Fruit fly (Drosophila melanogaster): ENCODE results near the gene CG4042.

CG4042 gene

DNA sequence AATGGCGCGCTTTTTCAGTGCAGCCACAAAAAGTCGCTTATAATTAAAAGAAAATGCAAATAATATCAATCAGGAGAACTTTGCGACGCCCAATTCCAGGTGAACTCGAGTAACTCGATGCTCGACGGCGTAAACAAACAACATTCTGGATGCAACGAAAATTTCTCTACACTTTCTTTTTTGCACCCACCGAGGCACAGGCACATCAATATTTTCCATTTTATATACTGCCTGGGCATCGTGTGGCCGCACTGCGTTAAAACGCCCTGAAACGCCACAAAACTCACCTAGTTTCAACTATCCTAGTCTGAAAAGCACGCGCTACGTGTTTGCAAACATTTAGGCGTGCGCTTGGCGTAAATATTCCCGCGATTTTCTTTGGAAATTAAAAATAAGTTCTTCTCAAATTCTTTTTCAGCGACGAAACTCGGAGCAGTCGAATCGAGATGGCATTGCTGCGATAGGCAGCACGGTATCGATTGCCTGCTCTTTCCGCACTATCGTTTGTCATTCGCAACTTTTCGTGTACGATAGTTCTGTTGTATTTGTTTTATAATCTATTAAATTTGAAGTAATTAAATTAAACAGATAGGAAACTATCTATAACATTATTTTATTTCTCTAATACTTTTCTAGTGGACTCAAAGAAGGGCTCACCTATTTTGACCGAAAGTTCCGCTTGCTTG is 14.6 kb upstream of the CG4042 start, which contains the start of gene Pcif1 (continued):
- TF ChIP-seq onecut (GFP tag; IDR thresholded peaks at IDR 0.05) (peak; percentile 15; the same call in 1 of the 2 replicates), CG6791 (GFP tag; IDR thresholded peaks at IDR 0.05; ENCODE audit: partially characterized antibody) (peak; percentile 100), gce (GFP tag; IDR thresholded peaks at IDR 0.05) (no peak), CG17186 (GFP tag; optimal IDR thresholded peaks at IDR 0.05) (peak; percentile 72), al (GFP tag; IDR thresholded peaks at IDR 0.05) (0 out of 2 replicates have a peak, but pooled peaks have one; percentile 18), jigr1 (GFP tag; IDR thresholded peaks at IDR 0.05) (no peak), sug (tag; optimal IDR thresholded peaks at IDR 0.05) (peak; percentile 37), NK7.1 (GFP tag; optimal IDR thresholded peaks at IDR 0.05) (no peak), D (optimal IDR thresholded peaks at IDR 0.05) (no peak), D (GFP tag; optimal IDR thresholded peaks at IDR 0.05) (no peak), Hr39 (optimal IDR thresholded peaks at IDR 0.05) (no peak), gfzf (GFP tag; optimal IDR thresholded peaks at IDR 0.05) (peak; percentile 23), CG17361 (GFP tag; IDR thresholded peaks at IDR 0.05) (no peak), CG14860 (GFP tag; IDR thresholded peaks at IDR 0.05; ENCODE audit: partially characterized antibody) (peak; percentile 99), amos (GFP tag; IDR thresholded peaks at IDR 0.05; ENCODE audit: partially characterized antibody) (peak; percentile 100), CG17328 (GFP tag; IDR thresholded peaks at IDR 0.05) (no peak), Atf3 (GFP tag; optimal IDR thresholded peaks at IDR 0.05) (no peak), CG12942 (GFP tag; optimal IDR thresholded peaks at IDR 0.05) (no peak), CG6813 (GFP tag; optimal IDR thresholded peaks at IDR 0.05) (no peak), ase (GFP tag; IDR thresholded peaks at IDR 0.05) (no peak), Bgb (GFP tag; IDR thresholded peaks at IDR 0.05; ENCODE audit: partially characterized antibody) (peak; percentile 99), ham (GFP tag; IDR thresholded peaks at IDR 0.05) (no peak), kah (GFP tag; optimal IDR thresholded peaks at IDR 0.05) (peak; percentile 1), Scr (GFP tag; IDR thresholded peaks at IDR 0.05; ENCODE audit: partially characterized antibody) (peak; percentile 99), Lim3 (GFP tag; IDR thresholded peaks at IDR 0.05) (no peak), dimm (GFP tag; IDR thresholded peaks at IDR 0.05) (no peak), MESR4 (GFP tag; optimal IDR thresholded peaks at IDR 0.05) (peak; percentile 90), CG14710 (tag; optimal IDR thresholded peaks at IDR 0.05) (peak; percentile 61), Six4 (GFP tag; optimal IDR thresholded peaks at IDR 0.05) (no peak), wdn (GFP tag; IDR thresholded peaks at IDR 0.05) (no peak), inv (GFP tag; IDR thresholded peaks at IDR 0.05; ENCODE audit: partially characterized antibody) (peak; percentile 99), CG18476 (GFP tag; optimal IDR thresholded peaks at IDR 0.05) (no peak), CG4730 (GFP tag; IDR thresholded peaks at IDR 0.05) (no peak), peb (GFP tag; IDR thresholded peaks at IDR 0.05) (no peak), Ada2b (GFP tag; IDR thresholded peaks at IDR 0.05) (no peak), BEAF-32 (GFP tag; optimal IDR thresholded peaks at IDR 0.05) (peak; percentile 98), CG14441 (GFP tag; IDR thresholded peaks at IDR 0.05) (peak; percentile 28; the same call in 1 of the 2 replicates), CG18599 (GFP tag; optimal IDR thresholded peaks at IDR 0.05) (no peak), gsb-n (tag; optimal IDR thresholded peaks at IDR 0.05) (no peak), CG4424 (GFP tag; optimal IDR thresholded peaks at IDR 0.05) (peak; percentile 26), croc (GFP tag; conservative IDR thresholded peaks at IDR 0.05) (no peak), Dref (GFP tag; IDR thresholded peaks at IDR 0.05) (peak; percentile 97), vvl (GFP tag; IDR thresholded peaks at IDR 0.05) (peak; percentile 20; the same call in 1 of the 2 replicates), CG33557 (GFP tag; optimal IDR thresholded peaks at IDR 0.05) (peak; percentile 47), Spps (tag; optimal IDR thresholded peaks at IDR 0.05) (no peak), mirr (GFP tag; optimal IDR thresholded peaks at IDR 0.05) (peak; percentile 33), cas (GFP tag; IDR thresholded peaks at IDR 0.05) (0 out of 2 replicates have a peak, but pooled peaks have one; percentile 31), eyg (GFP tag; optimal IDR thresholded peaks at IDR 0.05) (no peak), slbo (GFP tag; IDR thresholded peaks at IDR 0.05) (peak; percentile 56), tup (GFP tag; optimal IDR thresholded peaks at IDR 0.05) (no peak)

Data from whole organism, embryonic.